Fruit fly (Drosophila melanogaster) whole organism, prepupa: ENCODE measurements around the gene CG31342.

Experiments used
- Blimp-1 ChIP-seq: fragments of 200-800 bp; sonication (Bioruptor generic); optimal IDR thresholded peaks from 3 replicates; lab custom pipeline; 2017; ENCODE audit warnings: missing biosample characterization, missing genetic modification characterization, mild to moderate bottlenecking, moderate library complexity, missing genetic modification reagents
- CG10669 ChIP-seq: fragments of 200-800 bp; sonication (Bioruptor generic); optimal IDR thresholded peaks from 3 replicates; lab custom pipeline; 2018; ENCODE audit warnings: missing biosample characterization, mild to moderate bottlenecking, missing genetic modification characterization, moderate library complexity
- CG11762 ChIP-seq: fragments of 200-800 bp; sonication (Bioruptor generic); optimal IDR thresholded peaks from 3 replicates; lab custom pipeline; 2016; ENCODE audit warnings: missing biosample characterization, missing genetic modification characterization; ENCODE audit not compliant: insufficient read depth
- CG15336 ChIP-seq: fragments of 200-800 bp; sonication (Bioruptor generic); IDR thresholded peaks from 2 replicates; pipeline ENCODE4 v1.3.6; 2022; ENCODE audit warnings: missing biosample characterization, missing genetic modification characterization
- CG1621 ChIP-seq: fragments of 200-800 bp; sonication (Bioruptor generic); optimal IDR thresholded peaks from 3 replicates; lab custom pipeline; 2018; ENCODE audit warnings: missing biosample characterization, mild to moderate bottlenecking, missing genetic modification characterization
- CG16779 ChIP-seq: fragments of 200-800 bp; sonication (Bioruptor generic); optimal IDR thresholded peaks from 3 replicates; lab custom pipeline; 2017; ENCODE audit warnings: missing biosample characterization, mild to moderate bottlenecking, missing genetic modification characterization
- CG3032 ChIP-seq: fragments of 200-800 bp; optimal IDR thresholded peaks from 2 replicates; lab custom pipeline; 2019; ENCODE audit warnings: missing biosample characterization, mild to moderate bottlenecking, missing genetic modification characterization, moderate library complexity
- CG31627 ChIP-seq: fragments of 200-800 bp; sonication (Bioruptor generic); optimal IDR thresholded peaks from 3 replicates; lab custom pipeline; 2016; ENCODE audit warnings: missing biosample characterization, missing genetic modification characterization
- CG32006 ChIP-seq: fragments of 200-800 bp; sonication (Bioruptor generic); optimal IDR thresholded peaks from 3 replicates; lab custom pipeline; 2017; ENCODE audit warnings: missing biosample characterization, mild to moderate bottlenecking, missing genetic modification characterization
- CG3919 ChIP-seq: fragments of 200-800 bp; sonication (Bioruptor generic); optimal IDR thresholded peaks from 3 replicates; lab custom pipeline; 2016; ENCODE audit warnings: missing biosample characterization, missing genetic modification characterization
- CG6276 ChIP-seq: fragments of 200-800 bp; sonication (Bioruptor generic); optimal IDR thresholded peaks from 2 replicates; lab custom pipeline; 2017; ENCODE audit warnings: missing biosample characterization, mild to moderate bottlenecking, missing genetic modification characterization
- CG6808 ChIP-seq: fragments of 200-800 bp; sonication (Bioruptor generic); optimal IDR thresholded peaks from 3 replicates; lab custom pipeline; 2017; ENCODE audit warnings: missing biosample characterization, missing genetic modification characterization, mild to moderate bottlenecking, moderate library complexity, missing genetic modification reagents
- CG6854 ChIP-seq: fragments of 200-800 bp; sonication (Bioruptor generic); optimal IDR thresholded peaks from 2 replicates; lab custom pipeline; 2017; ENCODE audit warnings: missing biosample characterization, mild to moderate bottlenecking, missing genetic modification characterization
- CG8319 ChIP-seq: fragments of 200-800 bp; sonication (Bioruptor generic); optimal IDR thresholded peaks from 3 replicates; lab custom pipeline; 2016; ENCODE audit warnings: missing biosample characterization, missing genetic modification characterization
- CG9139 ChIP-seq: fragments of 200-800 bp; sonication (Bioruptor generic); optimal IDR thresholded peaks from 3 replicates; lab custom pipeline; 2017; ENCODE audit warnings: missing biosample characterization, mild to moderate bottlenecking, missing genetic modification characterization
- Eip78C ChIP-seq: fragments of 200-800 bp; sonication (Bioruptor generic); peaks from one replicate; lab custom pipeline; 2016; ENCODE audit warnings: missing biosample characterization, missing genetic modification characterization
- Eip93F ChIP-seq: fragments of 200-800 bp; sonication (Bioruptor generic); optimal IDR thresholded peaks from 2 replicates; lab custom pipeline; 2016; ENCODE audit warnings: missing biosample characterization, mild to moderate bottlenecking, missing genetic modification characterization
- Ets21C ChIP-seq: fragments of 200-800 bp; sonication (Bioruptor generic); optimal IDR thresholded peaks from 3 replicates; lab custom pipeline; 2016; ENCODE audit warnings: missing biosample characterization, missing genetic modification characterization
- Ets96B ChIP-seq: fragments of 200-800 bp; optimal IDR thresholded peaks from 2 replicates; lab custom pipeline; 2019; ENCODE audit warnings: missing biosample characterization, mild to moderate bottlenecking, missing genetic modification characterization, moderate library complexity
- Gug ChIP-seq: fragments of 200-800 bp; sonication (Bioruptor generic); IDR thresholded peaks from 2 replicates; pipeline ENCODE4 v1.3.6; 2022; ENCODE audit warnings: missing biosample characterization, missing genetic modification characterization
- Hr38 ChIP-seq: sonication (Bioruptor generic); optimal IDR thresholded peaks from 2 replicates; lab custom pipeline; 2016; ENCODE audit warnings: missing biosample characterization, missing genetic modification characterization
- Lpt ChIP-seq: fragments of 200-800 bp; sonication (Bioruptor generic); optimal IDR thresholded peaks from 3 replicates; lab custom pipeline; 2016; ENCODE audit warnings: missing biosample characterization, missing genetic modification characterization
- Met ChIP-seq: fragments of 200-800 bp; sonication (Bioruptor generic); optimal IDR thresholded peaks from 3 replicates; lab custom pipeline; 2016; ENCODE audit warnings: missing biosample characterization, missing genetic modification characterization
- OdsH ChIP-seq: fragments of 200-800 bp; sonication (Bioruptor generic); optimal IDR thresholded peaks from 3 replicates; lab custom pipeline; 2016; ENCODE audit warnings: missing biosample characterization, missing genetic modification characterization
- Smox ChIP-seq: fragments of 200-800 bp; sonication (Bioruptor generic); optimal IDR thresholded peaks from 3 replicates; lab custom pipeline; 2016; ENCODE audit warnings: missing biosample characterization, missing genetic modification characterization
- Sox102F ChIP-seq: fragments of 200-800 bp; sonication (Bioruptor generic); optimal IDR thresholded peaks from 2 replicates; lab custom pipeline; 2016; ENCODE audit warnings: missing biosample characterization, mild to moderate bottlenecking, missing genetic modification characterization
- Sox15 ChIP-seq: fragments of 200-800 bp; sonication (Bioruptor generic); optimal IDR thresholded peaks from 3 replicates; lab custom pipeline; 2016; ENCODE audit warnings: missing biosample characterization, missing genetic modification characterization
- cyc ChIP-seq: fragments of 200-800 bp; sonication (Bioruptor generic); optimal IDR thresholded peaks from 3 replicates; lab custom pipeline; 2016; ENCODE audit warnings: missing biosample characterization, missing genetic modification characterization
- dac ChIP-seq: fragments of 200-800 bp; sonication (Bioruptor generic); optimal IDR thresholded peaks from 2 replicates; lab custom pipeline; 2017; ENCODE audit warnings: missing biosample characterization, mild to moderate bottlenecking, missing genetic modification characterization
- dsx ChIP-seq: fragments of 200-800 bp; optimal IDR thresholded peaks from 3 replicates; lab custom pipeline; 2019; ENCODE audit warnings: missing biosample characterization, mild to moderate bottlenecking, missing genetic modification characterization, moderate library complexity; ENCODE audit not compliant: poor library complexity, severe bottlenecking
- esn ChIP-seq: fragments of 200-800 bp; sonication (Bioruptor generic); optimal IDR thresholded peaks from 2 replicates; lab custom pipeline; 2016; ENCODE audit warnings: missing biosample characterization, mild to moderate bottlenecking, missing genetic modification characterization, moderate library complexity
- fd85E ChIP-seq: fragments of 200-800 bp; sonication (Bioruptor generic); optimal IDR thresholded peaks from 3 replicates; lab custom pipeline; 2016; ENCODE audit warnings: missing biosample characterization, missing genetic modification characterization
- lz ChIP-seq: fragments of 200-800 bp; sonication (Bioruptor generic); optimal IDR thresholded peaks from 3 replicates; lab custom pipeline; 2016; ENCODE audit warnings: missing biosample characterization, missing genetic modification characterization
- pdm3 ChIP-seq: fragments of 200-800 bp; sonication (Bioruptor generic); optimal IDR thresholded peaks from 3 replicates; lab custom pipeline; 2016; ENCODE audit warnings: missing biosample characterization, missing genetic modification characterization
- salr ChIP-seq, 2 experiments: fragments of 200-800 bp; sonication (Bioruptor generic); optimal IDR thresholded peaks; 3 replicates each; lab custom pipeline; 2016 to 2018; ENCODE audit warnings: missing biosample characterization in 2 of 2, missing genetic modification characterization in 2 of 2, mild to moderate bottlenecking in 1 of 2
- spab ChIP-seq: fragments of 200-800 bp; sonication (Bioruptor generic); optimal IDR thresholded peaks from 2 replicates; lab custom pipeline; 2017; ENCODE audit warnings: missing biosample characterization, mild to moderate bottlenecking, missing genetic modification characterization, missing genetic modification reagents
- svp ChIP-seq: fragments of 200-800 bp; sonication (Bioruptor generic); peaks from one replicate; lab custom pipeline; 2016; ENCODE audit warnings: missing biosample characterization, missing genetic modification characterization
- topi ChIP-seq: fragments of 200-800 bp; sonication (Bioruptor generic); optimal IDR thresholded peaks from 3 replicates; lab custom pipeline; 2016; ENCODE audit warnings: missing biosample characterization, missing genetic modification characterization
- vri ChIP-seq: fragments of 200-800 bp; sonication (Bioruptor generic); optimal IDR thresholded peaks from 3 replicates; lab custom pipeline; 2016; ENCODE audit warnings: missing biosample characterization, mild to moderate bottlenecking, missing genetic modification characterization

CG31342 gene

dm6 chr3R:13015811-13016766 is 30.2 kb downstream of the CG31342 start (continued):
- TF ChIP-seq Gug (GFP tag; lab: Robert Waterston, UW) = no peak
- TF ChIP-seq CG15336 (GFP tag; lab: Robert Waterston, UW) = peak; percentile 24; the same call in 1 of the 2 replicates
- TF ChIP-seq Met (GFP tag; lab: Kevin White, UChicago) = no peak
- TF ChIP-seq Sox15 (GFP tag; lab: Kevin White, UChicago) = no peak
- peak; percentile 14 for TF ChIP-seq Ets96B (tag; lab: Kevin White, UChicago)
- TF ChIP-seq dsx (GFP tag; lab: Kevin White, UChicago) = peak; percentile 61
- no peak for TF ChIP-seq Sox102F (GFP tag; lab: Kevin White, UChicago)
- TF ChIP-seq CG6276 (GFP tag; lab: Kevin White, UChicago) = peak; percentile 57
- no peak for TF ChIP-seq Smox (GFP tag; lab: Kevin White, UChicago)
- TF ChIP-seq Eip93F (GFP tag; lab: Kevin White, UChicago) = peak; percentile 18
- peak; percentile 6 for TF ChIP-seq OdsH (GFP tag; lab: Kevin White, UChicago)
- TF ChIP-seq CG6808 = peak; percentile 42
- TF ChIP-seq Hr38 (GFP tag; lab: Kevin White, UChicago) = no peak
- TF ChIP-seq Eip78C = peak; percentile 84
- TF ChIP-seq CG16779 = peak; percentile 46
- peak; percentile 22 for TF ChIP-seq topi
- peak; percentile 32 for TF ChIP-seq Blimp-1

- TF ChIP-seq cyc (GFP tag; lab: Kevin White, UChicago) = no peak
- TF ChIP-seq Lpt = peak; percentile 15
- peak; percentile 96 for TF ChIP-seq vri (GFP tag; lab: Kevin White, UChicago)
- TF ChIP-seq spab (GFP tag; lab: Kevin White, UChicago) = no peak
- peak; percentile 40 for TF ChIP-seq CG15336 (GFP tag; lab: Robert Waterston, UW)
- no peak for TF ChIP-seq pdm3
- TF ChIP-seq CG11762 (GFP tag; lab: Kevin White, UChicago) = no peak
Measured at dm6 chr3R:13017623-13018036, 31.8 kb downstream of the CG31342 start.

- no peak for TF ChIP-seq CG6854 (GFP tag; lab: Kevin White, UChicago)
- peak; percentile 98 for TF ChIP-seq vri (GFP tag; lab: Kevin White, UChicago)
Measured at dm6 chr3R:13018284-13018900, 32.6 kb downstream of the CG31342 start.

dm6 chr3R:13018995-13019394 is 33.2 kb downstream of the CG31342 start:
- no peak for TF ChIP-seq Ets21C (GFP tag; lab: Kevin White, UChicago)
- TF ChIP-seq CG9139 (GFP tag; lab: Kevin White, UChicago) = no peak
- TF ChIP-seq CG6808 = no peak

- peak; percentile 43 for TF ChIP-seq lz (GFP tag; lab: Kevin White, UChicago)
- no peak for TF ChIP-seq pdm3
- TF ChIP-seq CG3919 (GFP tag; lab: Kevin White, UChicago) = no peak
- TF ChIP-seq dac (GFP tag; lab: Kevin White, UChicago) = no peak
- no peak for TF ChIP-seq CG32006
- no peak for TF ChIP-seq Eip78C
- no peak for TF ChIP-seq CG31627 (GFP tag; lab: Kevin White, UChicago)
- no peak for TF ChIP-seq CG1621 (tag; lab: Kevin White, UChicago)
- TF ChIP-seq CG10669 = no peak
- TF ChIP-seq CG8319 = no peak
- TF ChIP-seq CG3032 (tag; lab: Kevin White, UChicago) = peak; percentile 10
- no peak for TF ChIP-seq salr (GFP tag; optimal IDR thresholded peaks at IDR 0.05; lab: Kevin White, UChicago)
- no peak for TF ChIP-seq CG6276 (GFP tag; lab: Kevin White, UChicago)
- TF ChIP-seq OdsH (GFP tag; lab: Kevin White, UChicago) = no peak
- TF ChIP-seq vri (GFP tag; lab: Kevin White, UChicago) = peak; percentile 17
- no peak for TF ChIP-seq fd85E (GFP tag; lab: Kevin White, UChicago)
- TF ChIP-seq svp (GFP tag; lab: Kevin White, UChicago) = no peak
- peak; percentile 57 for TF ChIP-seq esn (GFP tag; lab: Kevin White, UChicago)
Measured at dm6 chr3R:13030257-13031173, 44.7 kb downstream of the CG31342 start, which contains the start of the genes CG46281 and CG46280. TSS of gene CG46281 (minus strand) at chr3R:13030307. TSS of gene CG46280 (minus strand) at chr3R:13030659.
